Worm (Caenorhabditis elegans): ENCODE measurements around the gene cyh-1.
"Not testable (repeated sequence)": the region's sequence is repeated elsewhere in the genome, so short reads cannot be mapped to it uniquely, and the experiment has no call there.

Gene cyh-1

DNA sequence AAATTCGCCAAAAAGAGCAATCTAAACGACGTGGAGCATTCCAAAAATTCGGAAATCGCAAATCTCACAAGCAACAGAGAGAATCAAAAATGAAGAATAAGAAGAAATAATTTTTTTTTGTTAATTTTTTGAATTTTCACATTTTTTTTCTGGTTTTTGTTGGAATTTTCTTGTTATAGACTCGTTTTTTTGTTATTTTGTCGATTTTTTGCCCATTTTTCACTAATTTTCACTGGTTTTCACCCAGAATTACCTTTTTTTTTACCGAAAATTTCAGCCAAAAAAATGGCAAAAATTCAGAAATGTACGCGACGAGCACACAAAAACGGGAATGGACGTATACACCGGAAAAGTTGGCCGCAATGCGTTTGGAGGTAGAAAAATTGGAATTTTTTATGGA is at the start of gene cyh-1:
TSS of gene cyh-1 (plus strand) at position 301 of the 400 bp plus-strand sequence.
- TF ChIP-seq unc-62 (GFP tag; optimal IDR thresholded peaks at IDR 0.05): no peak

DNA sequence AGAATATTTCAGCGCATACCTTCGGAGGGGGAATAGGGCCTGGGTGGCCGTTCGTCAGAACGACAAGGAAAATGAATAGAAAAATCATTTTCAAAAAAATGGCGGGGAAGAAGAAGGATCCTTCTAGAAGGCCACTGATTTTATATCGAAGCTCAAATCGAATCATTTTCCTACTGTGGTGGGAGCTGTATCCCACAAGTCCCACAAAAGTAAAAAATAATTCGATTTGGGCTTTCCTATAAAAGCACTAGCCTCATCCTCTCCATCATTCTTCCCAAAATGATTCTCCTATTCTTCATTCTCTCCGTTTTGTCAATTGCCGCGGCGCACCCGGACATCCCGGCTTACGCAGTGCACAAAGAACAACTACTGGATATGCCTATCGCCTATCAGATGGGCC is 46.6 kb upstream of the cyh-1 start, which contains the start of the genes C16C8.26 and C16C8.19:
TSS of gene C16C8.26 (minus strand) at position 101 of the 400 bp plus-strand sequence.
TSS of gene C16C8.19 (plus strand) at position 279 of the 400 bp plus-strand sequence.
- no peak for TF ChIP-seq unc-62 (GFP tag; optimal IDR thresholded peaks at IDR 0.05)

ce11 chrII:3459199-3459598 is 45.6 kb upstream of the cyh-1 start:
- no peak for TF ChIP-seq unc-62 (GFP tag; optimal IDR thresholded peaks at IDR 0.05)

DNA sequence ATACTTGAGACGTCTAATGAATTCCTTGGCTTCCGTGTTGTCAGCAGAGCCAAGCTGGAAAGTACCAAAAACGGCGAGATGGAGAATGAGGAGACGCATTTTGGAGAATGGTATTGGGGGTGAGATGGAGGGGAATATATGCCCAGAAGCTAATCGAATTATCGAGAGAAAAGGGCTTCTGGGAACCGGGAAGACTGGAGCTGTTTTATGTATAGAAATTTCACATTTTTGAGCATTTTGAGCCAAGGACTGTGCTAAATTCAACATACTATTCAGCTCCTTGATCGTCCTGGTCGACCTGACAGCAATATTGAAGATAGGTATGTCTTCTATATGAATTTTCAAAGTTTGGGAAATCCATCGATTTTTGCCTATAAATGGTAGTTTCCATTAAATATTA is 44.8 kb upstream of the cyh-1 start, which contains the start of gene C16C8.7:
TSS of gene C16C8.7 (minus strand) at position 101 of the 400 bp plus-strand sequence.
- TF ChIP-seq unc-62 (GFP tag; optimal IDR thresholded peaks at IDR 0.05): no peak

ce11 chrII:3461586-3461985 is 43.2 kb upstream of the cyh-1 start, which contains the start of gene C16C8.8:
Gene C16C8.8 (minus strand): TSS chrII:3461686.
- no peak for TF ChIP-seq unc-62 (GFP tag; optimal IDR thresholded peaks at IDR 0.05)

- TF ChIP-seq unc-62 (GFP tag; optimal IDR thresholded peaks at IDR 0.05): no peak
Observed at ce11 chrII:3463097-3463496, 41.7 kb upstream of the cyh-1 start, which contains the start of gene C16C8.9. Gene C16C8.9 (minus strand): TSS chrII:3463197.

- not testable (repeated sequence) for TF ChIP-seq unc-62 (GFP tag; optimal IDR thresholded peaks at IDR 0.05)
Observed at ce11 chrII:3464580-3464979, 40.2 kb upstream of the cyh-1 start, which contains the start of gene C16C8.10. Gene C16C8.10 (minus strand): TSS chrII:3464680.

DNA sequence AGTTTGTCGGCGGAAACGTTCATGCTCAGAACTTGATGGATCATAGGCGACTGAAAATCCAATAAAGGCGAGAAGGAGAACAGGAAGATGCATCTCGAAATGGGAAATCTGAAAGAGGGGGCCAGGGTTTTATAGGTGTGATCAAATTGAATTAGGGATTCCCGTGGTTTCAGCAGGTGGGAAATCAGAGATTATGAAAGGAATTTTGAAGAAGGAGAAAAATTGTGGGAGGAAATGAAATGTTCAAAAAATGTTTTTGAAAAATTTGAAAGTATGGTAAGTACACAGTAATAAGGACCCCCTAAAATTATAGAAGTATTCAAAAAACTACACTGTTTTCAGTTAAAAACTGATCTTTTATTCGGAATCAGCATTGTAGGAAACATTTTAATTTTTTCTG is 34.3 kb upstream of the cyh-1 start, which contains the start of gene Y49F6B.20:
TSS of gene Y49F6B.20 (minus strand) at position 101 of the 400 bp plus-strand sequence.
- TF ChIP-seq unc-62 (GFP tag; optimal IDR thresholded peaks at IDR 0.05): no peak

DNA sequence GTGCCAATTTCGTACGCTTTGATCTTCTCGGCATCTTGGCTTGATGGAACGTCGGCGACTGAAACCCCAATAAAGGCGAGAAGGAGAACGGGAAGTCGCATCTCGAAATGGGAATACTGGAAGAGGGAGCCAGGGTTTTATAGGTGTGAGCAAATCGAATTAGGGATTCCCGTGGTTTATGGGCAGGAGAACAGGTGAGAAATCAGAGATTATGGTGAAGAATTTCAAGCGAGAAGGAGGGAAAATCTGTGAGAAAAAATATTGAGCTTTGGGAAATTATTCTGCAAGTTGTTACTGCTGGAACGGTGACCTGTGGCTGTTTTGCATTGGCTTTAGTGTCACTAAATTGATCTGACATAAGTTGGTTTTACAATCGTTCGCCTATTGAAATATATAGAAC is 33.2 kb upstream of the cyh-1 start, which contains the start of gene Y49F6B.13:
TSS of gene Y49F6B.13 (minus strand) at position 101 of the 400 bp plus-strand sequence.
- no peak for TF ChIP-seq unc-62 (GFP tag; optimal IDR thresholded peaks at IDR 0.05)

DNA sequence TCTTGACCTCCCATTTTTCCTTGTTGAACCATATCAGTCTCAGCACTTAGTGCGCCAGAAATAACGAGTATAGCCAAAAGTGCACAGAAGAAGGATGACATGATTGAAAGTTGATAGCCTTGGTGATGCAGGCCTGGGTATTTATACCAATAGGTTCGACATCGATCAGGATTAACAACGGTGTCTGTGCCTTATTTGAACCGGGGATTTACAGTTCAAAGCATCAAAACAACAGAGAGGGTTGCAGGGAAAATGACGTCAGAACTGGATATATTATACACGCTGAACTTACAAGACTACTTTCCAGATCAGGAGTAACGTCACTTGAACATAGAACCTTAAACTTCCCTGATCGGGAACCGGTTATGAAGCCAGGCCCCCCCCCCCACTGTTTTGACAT is 32.5 kb upstream of the cyh-1 start, which contains the start of gene Y49F6B.12:
TSS of gene Y49F6B.12 (minus strand) at position 101 of the 400 bp plus-strand sequence.
- TF ChIP-seq unc-62 (GFP tag; optimal IDR thresholded peaks at IDR 0.05): no peak

- no peak for TF ChIP-seq unc-62 (GFP tag; optimal IDR thresholded peaks at IDR 0.05)
Observed at ce11 chrII:3472817-3473216, 32.0 kb upstream of the cyh-1 start, which contains the start of gene Y49F6B.6. Gene Y49F6B.6 (plus strand): TSS chrII:3473117.

DNA sequence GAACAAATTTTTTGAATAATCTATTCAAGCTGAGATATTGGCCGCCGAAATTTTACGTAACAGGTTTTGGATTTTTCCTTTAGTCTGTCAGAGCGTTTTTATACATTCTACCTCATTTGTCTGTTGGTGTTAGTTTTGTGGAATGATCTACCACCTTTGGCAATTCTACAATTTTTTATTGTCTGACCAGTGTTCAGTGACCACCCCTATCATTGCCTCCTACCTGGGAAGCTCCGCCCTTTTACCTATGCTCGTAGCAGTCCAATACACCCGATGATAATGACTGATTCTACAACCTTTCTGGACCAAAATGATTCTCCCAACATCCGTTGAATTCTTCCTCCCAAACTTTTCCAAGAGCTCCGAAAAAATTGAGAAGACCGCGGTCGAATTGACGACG is 31.1 kb upstream of the cyh-1 start, which contains the start of gene sdz-32:
TSS of gene sdz-32 (plus strand) at position 301 of the 400 bp plus-strand sequence.
- no peak for TF ChIP-seq unc-62 (GFP tag; optimal IDR thresholded peaks at IDR 0.05)

- no peak for TF ChIP-seq unc-62 (GFP tag; optimal IDR thresholded peaks at IDR 0.05)
Observed at ce11 chrII:3476536-3476935, 28.3 kb upstream of the cyh-1 start.

DNA sequence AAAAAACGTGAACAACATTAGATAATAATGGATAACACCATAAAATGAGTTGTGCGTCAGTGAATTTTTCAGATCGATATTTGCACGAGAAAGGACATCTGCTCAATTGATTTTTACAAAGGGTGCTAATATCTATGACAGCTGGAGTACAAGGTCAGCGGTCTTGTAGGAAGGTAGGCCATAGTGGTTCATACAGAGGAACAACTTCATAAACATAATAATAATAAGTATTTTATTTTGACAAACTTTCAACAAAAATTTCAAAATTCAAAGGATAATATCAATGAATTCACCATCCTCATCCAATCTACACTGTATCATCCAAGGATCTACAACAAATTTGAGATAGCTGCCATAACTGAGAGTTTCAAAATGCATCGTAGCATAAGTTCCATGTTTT is 27.6 kb upstream of the cyh-1 start, which contains the start of gene fbxb-104:
TSS of gene fbxb-104 (minus strand) at position 101 of the 400 bp plus-strand sequence.
- TF ChIP-seq unc-62 (GFP tag; optimal IDR thresholded peaks at IDR 0.05): no peak

DNA sequence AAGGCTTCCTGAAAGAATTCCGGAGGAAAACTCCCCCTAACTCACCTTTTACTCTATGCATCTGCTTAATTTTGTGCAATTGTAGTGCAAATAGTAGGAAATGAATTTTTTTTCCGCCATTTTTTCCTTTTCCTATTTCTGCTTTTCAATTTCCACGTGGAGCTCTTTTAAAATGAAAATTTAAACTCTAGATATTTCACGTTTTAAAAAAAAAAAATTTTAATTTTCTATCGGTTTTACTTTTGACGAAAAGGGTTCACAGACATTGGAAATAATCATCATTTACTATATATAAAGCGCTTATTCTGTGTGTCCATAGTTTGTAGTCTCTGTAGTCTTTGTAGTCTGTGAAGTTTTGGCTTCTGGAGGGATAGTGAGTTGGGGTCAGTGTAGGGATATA is 23.2 kb upstream of the cyh-1 start, which contains the start of gene Y49F6B.8:
TSS of gene Y49F6B.8 (minus strand) at position 101 of the 400 bp plus-strand sequence.
- no peak for TF ChIP-seq unc-62 (GFP tag; optimal IDR thresholded peaks at IDR 0.05)

ce11 chrII:3482231-3482630 is 22.6 kb upstream of the cyh-1 start, which contains the start of gene smu-2:
Gene smu-2 (plus strand): TSS chrII:3482408.
- TF ChIP-seq unc-62 (GFP tag; optimal IDR thresholded peaks at IDR 0.05): no peak

- TF ChIP-seq unc-62 (GFP tag; optimal IDR thresholded peaks at IDR 0.05): not testable (repeated sequence)
Observed at ce11 chrII:3490797-3491196, 14.0 kb upstream of the cyh-1 start, which contains the start of gene fbxb-112. Gene fbxb-112 (plus strand): TSS chrII:3491097.

Measured in whole organism, dauer.